Fruit fly (Drosophila melanogaster) whole organism, embryonic: Measurements from ENCODE around the gene CG42820.

ENCODE experiments used
- Adf1 ChIP-seq: fragments of 200-800 bp; sonication (Bioruptor generic); IDR thresholded peaks from 2 replicates; pipeline ENCODE4 v1.3.6; 2022; ENCODE audit warnings: missing biosample characterization, missing genetic modification characterization
- Awh ChIP-seq: fragments of 200-800 bp; sonication (Bioruptor generic); IDR thresholded peaks from 2 replicates; pipeline ENCODE4, ENCODE4 v1.3.6; 2022; ENCODE audit warnings: missing biosample characterization, missing genetic modification characterization
- B-H2 ChIP-seq: fragments of 200-800 bp; sonication (Bioruptor generic); optimal IDR thresholded peaks from 2 replicates; lab custom pipeline; 2018; ENCODE audit warnings: missing biosample characterization, mild to moderate bottlenecking, missing genetic modification characterization
- Blimp-1 ChIP-seq: fragments of 200-800 bp; sonication (Bioruptor generic); optimal IDR thresholded peaks from 3 replicates; lab custom pipeline; 2018; ENCODE audit warnings: missing biosample characterization, missing genetic modification characterization, mild to moderate bottlenecking, moderate library complexity, missing genetic modification reagents
- CG10209 ChIP-seq: fragments of 200-800 bp; sonication (Bioruptor generic); optimal IDR thresholded peaks from 3 replicates; lab custom pipeline; 2017; ENCODE audit warnings: missing biosample characterization, mild to moderate bottlenecking, missing genetic modification characterization, missing genetic modification reagents
- CG10267 ChIP-seq: fragments of 200-800 bp; sonication (Bioruptor generic); optimal IDR thresholded peaks from 2 replicates; lab custom pipeline; 2018; ENCODE audit warnings: missing biosample characterization, mild to moderate bottlenecking, missing genetic modification characterization, moderate library complexity
- CG11560 ChIP-seq: fragments of 200-800 bp; sonication (Bioruptor generic); IDR thresholded peaks from 3 replicates; pipeline ENCODE4 v1.3.6; 2022; ENCODE audit warnings: missing biosample characterization, missing genetic modification characterization
- CG11723 ChIP-seq: fragments of 200-800 bp; sonication (Bioruptor generic); optimal IDR thresholded peaks from 2 replicates; lab custom pipeline; 2017; ENCODE audit warnings: missing biosample characterization, mild to moderate bottlenecking, missing genetic modification characterization
- CG12155 ChIP-seq: fragments of 200-800 bp; sonication (Bioruptor generic); optimal IDR thresholded peaks from 3 replicates; lab custom pipeline; 2016; ENCODE audit warnings: missing biosample characterization, missing genetic modification characterization
- CG14710 ChIP-seq: fragments of 200-800 bp; sonication (Bioruptor generic); optimal IDR thresholded peaks from 3 replicates; lab custom pipeline; 2019; ENCODE audit warnings: missing biosample characterization, mild to moderate bottlenecking, missing genetic modification characterization, moderate library complexity
- CG15514 ChIP-seq: fragments of 200-800 bp; sonication (Bioruptor generic); optimal IDR thresholded peaks from 3 replicates; lab custom pipeline; 2017; ENCODE audit warnings: missing biosample characterization, missing genetic modification characterization, mild to moderate bottlenecking, moderate library complexity, missing genetic modification reagents
- CG1603 ChIP-seq: fragments of 200-800 bp; sonication (Bioruptor generic); optimal IDR thresholded peaks from 2 replicates; lab custom pipeline; 2019; ENCODE audit warnings: missing biosample characterization, mild to moderate bottlenecking, missing genetic modification characterization, moderate library complexity
- CG17186 ChIP-seq: fragments of 200-800 bp; sonication (Bioruptor generic); optimal IDR thresholded peaks from 3 replicates; lab custom pipeline; 2017; ENCODE audit warnings: missing biosample characterization, missing genetic modification reagents, missing genetic modification characterization
- CG17829 ChIP-seq: fragments of 200-800 bp; optimal IDR thresholded peaks from 2 replicates; lab custom pipeline; 2019; ENCODE audit warnings: missing biosample characterization, mild to moderate bottlenecking, missing genetic modification characterization, moderate library complexity
- CG17912 ChIP-seq: fragments of 200-800 bp; sonication (Bioruptor generic); optimal IDR thresholded peaks from 2 replicates; lab custom pipeline; 2018; ENCODE audit warnings: missing biosample characterization, mild to moderate bottlenecking, missing genetic modification characterization
- CG18262 ChIP-seq: fragments of 200-800 bp; optimal IDR thresholded peaks from 3 replicates; lab custom pipeline; 2019; ENCODE audit warnings: missing biosample characterization, mild to moderate bottlenecking, missing genetic modification characterization, moderate library complexity
- CG2712 ChIP-seq: fragments of 200-800 bp; optimal IDR thresholded peaks from 3 replicates; lab custom pipeline; 2019; ENCODE audit warnings: missing biosample characterization, mild to moderate bottlenecking, missing genetic modification characterization, moderate library complexity
- CG32532 ChIP-seq: fragments of 200-800 bp; sonication (Bioruptor generic); IDR thresholded peaks from 2 replicates; pipeline ENCODE4 v1.3.6; 2022; ENCODE audit warnings: missing biosample characterization, missing genetic modification characterization
- CG33213 ChIP-seq: fragments of 200-800 bp; sonication (Bioruptor generic); optimal IDR thresholded peaks from 3 replicates; lab custom pipeline; 2016; ENCODE audit warnings: missing biosample characterization, missing genetic modification characterization
- CG33557 ChIP-seq: fragments of 200-800 bp; sonication (Bioruptor generic); optimal IDR thresholded peaks from 2 replicates; lab custom pipeline; 2019; ENCODE audit warnings: missing biosample characterization, mild to moderate bottlenecking, missing genetic modification characterization, moderate library complexity
- CG6254 ChIP-seq: fragments of 200-800 bp; sonication (Bioruptor generic); optimal IDR thresholded peaks from 3 replicates; lab custom pipeline; 2017; ENCODE audit warnings: mild to moderate bottlenecking, missing biosample characterization, missing genetic modification reagents, missing genetic modification characterization
- CG7556 ChIP-seq: fragments of 200-800 bp; sonication (Bioruptor generic); optimal IDR thresholded peaks from 2 replicates; lab custom pipeline; 2017; ENCODE audit warnings: missing biosample characterization, mild to moderate bottlenecking, missing genetic modification characterization
- CG8089 ChIP-seq: fragments of 200-800 bp; sonication (Bioruptor generic); optimal IDR thresholded peaks from 3 replicates; lab custom pipeline; 2016; ENCODE audit warnings: missing biosample characterization, missing genetic modification characterization
- ERR ChIP-seq: fragments of 200-800 bp; sonication (Bioruptor generic); optimal IDR thresholded peaks from 2 replicates; lab custom pipeline; 2016; ENCODE audit warnings: missing biosample characterization, missing genetic modification characterization
- Myb ChIP-seq: fragments of 200-800 bp; sonication (Bioruptor generic); optimal IDR thresholded peaks from 2 replicates; lab custom pipeline; 2016; ENCODE audit warnings: missing biosample characterization, missing genetic modification characterization
- NK7.1 ChIP-seq: fragments of 200-800 bp; sonication (Bioruptor generic); optimal IDR thresholded peaks from 3 replicates; lab custom pipeline; 2016; ENCODE audit warnings: missing biosample characterization, missing genetic modification characterization
- Poxn ChIP-seq: fragments of 200-800 bp; sonication (Bioruptor generic); IDR thresholded peaks from 2 replicates; pipeline ENCODE4 v1.3.6; 2022; ENCODE audit warnings: missing biosample characterization, missing genetic modification characterization
- Sry-δ ChIP-seq: fragments of 200-800 bp; sonication (Bioruptor generic); optimal IDR thresholded peaks from 2 replicates; lab custom pipeline; 2016; ENCODE audit warnings: missing biosample characterization, missing genetic modification characterization
- Taf1 ChIP-seq: fragments of 200-800 bp; sonication (Bioruptor generic); IDR thresholded peaks from 2 replicates; pipeline ENCODE4 v1.3.6; 2022; ENCODE audit warnings: missing biosample characterization, missing genetic modification characterization
- ase ChIP-seq: fragments of 200-800 bp; sonication (Bioruptor generic); IDR thresholded peaks from 3 replicates; pipeline ENCODE4 v1.3.6; 2022; ENCODE audit warnings: missing biosample characterization, missing genetic modification characterization
- cas ChIP-seq: fragments of 200-800 bp; sonication (Bioruptor generic); IDR thresholded peaks from 2 replicates; pipeline ENCODE4 v1.3.6; 2022; ENCODE audit warnings: missing biosample characterization, missing genetic modification characterization
- chm ChIP-seq: fragments of 200-800 bp; sonication (Bioruptor generic); IDR thresholded peaks from 2 replicates; pipeline ENCODE4 v1.3.6; 2022; ENCODE audit warnings: missing biosample characterization, missing genetic modification characterization
- dm ChIP-seq: fragments of 200-800 bp; sonication (Bioruptor generic); optimal IDR thresholded peaks from 3 replicates; lab custom pipeline; 2016; ENCODE audit warnings: missing biosample characterization, missing genetic modification characterization
- fd64A ChIP-seq: fragments of 200-800 bp; sonication (Bioruptor generic); optimal IDR thresholded peaks from 3 replicates; lab custom pipeline; 2018; ENCODE audit warnings: missing biosample characterization, mild to moderate bottlenecking, missing genetic modification characterization
- fd96Cb ChIP-seq: fragments of 200-800 bp; sonication (Bioruptor generic); optimal IDR thresholded peaks from 2 replicates; lab custom pipeline; 2018; ENCODE audit warnings: missing biosample characterization, mild to moderate bottlenecking, missing genetic modification characterization, moderate library complexity
- fu2 ChIP-seq: fragments of 200-800 bp; sonication (Bioruptor generic); optimal IDR thresholded peaks from 2 replicates; lab custom pipeline; 2016; ENCODE audit warnings: missing biosample characterization, missing genetic modification characterization
- ham ChIP-seq: fragments of 200-800 bp; sonication (Bioruptor generic); IDR thresholded peaks from 2 replicates; pipeline ENCODE4 v1.3.6; 2022; ENCODE audit warnings: missing biosample characterization, missing genetic modification characterization
- hkb ChIP-seq, 2 experiments: fragments of 200-800 bp in 1 of 2; fragments of >200 bp in 1 of 2; sonication (Bioruptor generic) in 1 of 2; IDR thresholded peaks in 1 of 2; optimal IDR thresholded peaks in 1 of 2; 2 replicates each; pipeline versions ENCODE4 v1.3.6 to Lab custom; 2017 to 2022; ENCODE audit warnings: missing biosample characterization in 1 of 2, missing genetic modification characterization in 1 of 2
- ken ChIP-seq: fragments of 200-800 bp; sonication (Bioruptor generic); IDR thresholded peaks from 3 replicates; pipeline ENCODE4 v1.3.6; 2022; ENCODE audit warnings: missing biosample characterization, missing genetic modification characterization
- maf-S ChIP-seq: fragments of 200-800 bp; sonication (Bioruptor generic); optimal IDR thresholded peaks from 2 replicates; lab custom pipeline; 2016; ENCODE audit warnings: missing biosample characterization, missing genetic modification characterization
- mam ChIP-seq: fragments of 200-800 bp; sonication (Bioruptor generic); optimal IDR thresholded peaks from 3 replicates; lab custom pipeline; 2016; ENCODE audit warnings: missing biosample characterization, missing genetic modification characterization
- nerfin-2 ChIP-seq: fragments of 200-800 bp; sonication (Bioruptor generic); IDR thresholded peaks from 2 replicates; pipeline ENCODE4 v1.3.6; 2022; ENCODE audit warnings: missing biosample characterization, missing genetic modification characterization; ENCODE audit not compliant: partially characterized antibody
- otp ChIP-seq: fragments of 200-800 bp; sonication (Bioruptor generic); IDR thresholded peaks from 3 replicates; pipeline ENCODE4, ENCODE4 v1.3.6; 2022; ENCODE audit warnings: missing biosample characterization, missing genetic modification characterization
- pros ChIP-seq: fragments of 200-800 bp; sonication (Bioruptor generic); optimal IDR thresholded peaks from 3 replicates; lab custom pipeline; 2019; ENCODE audit warnings: missing biosample characterization, mild to moderate bottlenecking, missing genetic modification characterization, moderate library complexity
- psq ChIP-seq: fragments of 200-800 bp; sonication (Bioruptor generic); optimal IDR thresholded peaks from 2 replicates; lab custom pipeline; 2017; ENCODE audit warnings: missing biosample characterization, missing genetic modification characterization
- salm ChIP-seq: fragments of 200-800 bp; sonication (Bioruptor generic); optimal IDR thresholded peaks from 2 replicates; lab custom pipeline; 2018; ENCODE audit warnings: missing biosample characterization, mild to moderate bottlenecking, missing genetic modification characterization
- sug ChIP-seq: fragments of 200-800 bp; optimal IDR thresholded peaks from 2 replicates; lab custom pipeline; 2019; ENCODE audit warnings: missing biosample characterization, mild to moderate bottlenecking, missing genetic modification characterization, moderate library complexity
- trem ChIP-seq: fragments of 200-800 bp; optimal IDR thresholded peaks from 3 replicates; lab custom pipeline; 2019; ENCODE audit warnings: missing biosample characterization, mild to moderate bottlenecking, missing genetic modification characterization, moderate library complexity
- trh ChIP-seq: fragments of 200-800 bp; sonication (Bioruptor generic); optimal IDR thresholded peaks from 2 replicates; lab custom pipeline; 2016; ENCODE audit warnings: missing biosample characterization, missing genetic modification characterization
- vfl ChIP-seq: fragments of 200-800 bp; sonication (Bioruptor generic); optimal IDR thresholded peaks from 2 replicates; lab custom pipeline; 2016; ENCODE audit warnings: missing biosample characterization, missing genetic modification characterization
- zfh2 ChIP-seq: fragments of 200-800 bp; sonication (Bioruptor generic); optimal IDR thresholded peaks from 2 replicates; lab custom pipeline; 2016; ENCODE audit warnings: missing biosample characterization, missing genetic modification characterization

The CG42820 gene

DNA sequence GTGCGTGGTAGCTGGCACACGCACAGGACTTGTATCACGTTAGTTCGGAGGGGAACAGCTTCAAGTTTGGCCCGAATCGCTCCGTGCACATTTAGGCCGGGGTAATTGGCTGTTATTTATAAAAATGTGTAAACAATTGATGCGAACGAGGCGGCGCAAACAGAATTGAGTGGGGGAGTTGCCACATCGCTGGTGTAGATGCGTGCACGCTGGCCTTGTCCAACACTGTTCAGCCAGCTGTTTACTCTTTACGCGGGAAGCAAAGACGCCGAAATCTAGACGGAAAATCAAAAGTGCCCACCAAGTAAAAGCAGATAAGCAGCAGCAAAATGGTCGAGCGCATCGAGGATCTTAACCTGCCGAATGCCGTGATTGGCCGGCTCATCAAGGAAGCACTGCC, 45.0 kb upstream of the CG42820 start, which contains the start of the genes D12 and Chrac-14 (continued):
- TF ChIP-seq sug (tag; lab: Kevin White, UChicago) (no peak), fu2 (GFP tag; lab: Kevin White, UChicago) (peak; percentile 18), Adf1 (GFP tag; lab: Robert Waterston, UW) (0 out of 2 replicates have a peak, but pooled peaks have one; percentile 16), CG8089 (GFP tag; lab: Kevin White, UChicago) (peak; percentile 18), zfh2 (GFP tag; lab: Kevin White, UChicago) (peak; percentile 14), CG7556 (GFP tag; lab: Kevin White, UChicago) (no peak), NK7.1 (no peak), fd96Cb (tag; lab: Kevin White, UChicago) (no peak), Blimp-1 (GFP tag; lab: Kevin White, UChicago) (no peak), psq (GFP tag; lab: Kevin White, UChicago) (peak; percentile 8), ken (GFP tag; lab: Robert Waterston, UW) (peak; percentile 56; the same call in 1 of the 3 replicates), CG12155 (peak; percentile 21), dm (GFP tag; lab: Kevin White, UChicago) (peak; percentile 24), pros (GFP tag; lab: Kevin White, UChicago) (no peak), CG1603 (tag; lab: Kevin White, UChicago) (peak; percentile 65), CG10267 (peak; percentile 93), CG18262 (tag; lab: Kevin White, UChicago) (no peak), trem (tag; lab: Kevin White, UChicago) (peak; percentile 49), CG6254 (GFP tag; lab: Kevin White, UChicago) (no peak), CG17912 (GFP tag; lab: Kevin White, UChicago) (no peak), CG11723 (GFP tag; lab: Kevin White, UChicago) (no peak), trh (GFP tag; lab: Kevin White, UChicago) (no peak), B-H2 (GFP tag; lab: Kevin White, UChicago) (peak; percentile 15), CG15514 (peak; percentile 42), cas (GFP tag; lab: Robert Waterston, UW) (no peak), CG33557 (GFP tag; lab: Kevin White, UChicago) (no peak), CG10209 (GFP tag; lab: Kevin White, UChicago) (no peak), otp (GFP tag; lab: Robert Waterston, UW) (no peak), Awh (GFP tag; lab: Robert Waterston, UW) (no peak), CG17186 (GFP tag; lab: Kevin White, UChicago) (peak; percentile 79), ase (GFP tag; lab: Robert Waterston, UW) (no peak), salm (tag; lab: Kevin White, UChicago) (no peak), vfl (no peak), ERR (GFP tag; lab: Kevin White, UChicago) (no peak), CG11560 (tag; lab: Robert Waterston, UW) (no peak), mam (peak; percentile 37), Poxn (GFP tag; lab: Robert Waterston, UW) (no peak), maf-S (peak; percentile 32), CG17829 (tag; lab: Kevin White, UChicago) (peak; percentile 9), CG32532 (GFP tag; lab: Robert Waterston, UW) (no peak; the same call in 1 of the 2 replicates), ham (GFP tag; lab: Robert Waterston, UW) (no peak), nerfin-2 (no peak), CG14710 (tag; lab: Kevin White, UChicago) (peak; percentile 29), CG33213 (GFP tag; lab: Kevin White, UChicago) (no peak), fd64A (GFP tag; lab: Kevin White, UChicago) (no peak), Taf1 (no peak), chm (GFP tag; lab: Robert Waterston, UW) (no peak; the same call in 1 of the 2 replicates), hkb (optimal IDR thresholded peaks at IDR 0.05; lab: Kevin White, UChicago) (no peak), hkb (GFP tag; IDR thresholded peaks at IDR 0.05; lab: Robert Waterston, UW) (no peak), Myb (GFP tag; lab: Kevin White, UChicago) (peak; percentile 54), Sry-δ (GFP tag; lab: Kevin White, UChicago) (peak; percentile 22), CG2712 (no peak)
